Worm (Caenorhabditis elegans): ENCODE results near the gene K09E9.7.

Gene K09E9.7

ce11 chrX:15666169-15666811, 25.6 kb downstream of the K09E9.7 start, which contains the start of gene pcdr-1:
Gene pcdr-1 (plus strand): TSS chrX:15666761.
- peak; percentile 7 for TF ChIP-seq ref-2 (tag; optimal IDR thresholded peaks at IDR 0.05)
- TF ChIP-seq tbx-2 (tag; optimal IDR thresholded peaks at IDR 0.05) = no peak
- TF ChIP-seq unc-42 (tag; optimal IDR thresholded peaks at IDR 0.05) = peak; percentile 24
- TF ChIP-seq ceh-31 (tag; optimal IDR thresholded peaks at IDR 0.05) = peak; percentile 17

ce11 chrX:15668053-15668599, 27.4 kb downstream of the K09E9.7 start:
- TF ChIP-seq nfya-1 (tag; optimal IDR thresholded peaks at IDR 0.05) (no peak), dmd-4 (tag; optimal IDR thresholded peaks at IDR 0.05; ENCODE audit: borderline replicate concordance) (no peak), ceh-31 (tag; optimal IDR thresholded peaks at IDR 0.05) (no peak), pat-9 (tag; optimal IDR thresholded peaks at IDR 0.05) (peak; percentile 4), elt-4 (tag; optimal IDR thresholded peaks at IDR 0.05) (no peak), ceh-19 (GFP tag; optimal IDR thresholded peaks at IDR 0.05) (no peak), gmeb-2 (tag; optimal IDR thresholded peaks at IDR 0.05) (peak; percentile 36), ceh-24 (tag; optimal IDR thresholded peaks at IDR 0.05) (no peak), K09A11.1 (tag; optimal IDR thresholded peaks at IDR 0.05; ENCODE audit: insufficient read depth) (no peak), ceh-22 (tag; optimal IDR thresholded peaks at IDR 0.05) (no peak), sdc-2 (tag; optimal IDR thresholded peaks at IDR 0.05) (no peak), hlh-8 (tag; optimal IDR thresholded peaks at IDR 0.05) (no peak), zip-5 (tag; optimal IDR thresholded peaks at IDR 0.05) (no peak), sox-4 (tag; optimal IDR thresholded peaks at IDR 0.05) (no peak), ztf-16 (tag; optimal IDR thresholded peaks at IDR 0.05) (no peak), elt-2 (tag; optimal IDR thresholded peaks at IDR 0.05) (no peak), T23F11.4 (GFP tag; optimal IDR thresholded peaks at IDR 0.05) (no peak), ets-4 (tag; optimal IDR thresholded peaks at IDR 0.05) (no peak), ceh-14 (tag; optimal IDR thresholded peaks at IDR 0.05) (no peak), ceh-6 (GFP tag; optimal IDR thresholded peaks at IDR 0.05) (peak; percentile 37)

- no peak for TF ChIP-seq T23F11.4 (GFP tag; optimal IDR thresholded peaks at IDR 0.05)
- no peak for TF ChIP-seq K09A11.1 (tag; optimal IDR thresholded peaks at IDR 0.05; ENCODE audit: insufficient read depth)
- no peak for TF ChIP-seq pha-4 (tag; optimal IDR thresholded peaks at IDR 0.05)
- TF ChIP-seq sox-4 (tag; optimal IDR thresholded peaks at IDR 0.05) = no peak
- TF ChIP-seq ahr-1 (tag; optimal IDR thresholded peaks at IDR 0.05) = no peak
- no peak for TF ChIP-seq dve-1 (tag; optimal IDR thresholded peaks at IDR 0.05)
- TF ChIP-seq zip-5 (tag; optimal IDR thresholded peaks at IDR 0.05) = no peak
- no peak for TF ChIP-seq sdc-2 (tag; optimal IDR thresholded peaks at IDR 0.05)
- TF ChIP-seq hlh-8 (tag; optimal IDR thresholded peaks at IDR 0.05) = no peak
- TF ChIP-seq Y22D7AL.16 (tag; optimal IDR thresholded peaks at IDR 0.05) = no peak
- TF ChIP-seq tbx-2 (tag; optimal IDR thresholded peaks at IDR 0.05) = no peak
- no peak for TF ChIP-seq C38D4.7 (GFP tag; optimal IDR thresholded peaks at IDR 0.05)
- no peak for TF ChIP-seq tbx-7 (tag; optimal IDR thresholded peaks at IDR 0.05)
Observed at ce11 chrX:15668695-15669094, 28.0 kb downstream of the K09E9.7 start.

ce11 chrX:15675622-15676021, 34.9 kb downstream of the K09E9.7 start, which contains the start of gene F59D12.2:
Gene F59D12.2 (minus strand): TSS chrX:15675722.
- TF ChIP-seq ets-4 (tag; optimal IDR thresholded peaks at IDR 0.05) = no peak
- no peak for TF ChIP-seq ceh-45 (GFP tag; IDR thresholded peaks at IDR 0.05)
- no peak for TF ChIP-seq mec-3 (tag; optimal IDR thresholded peaks at IDR 0.05; ENCODE audit: borderline replicate concordance)
- TF ChIP-seq C38D4.7 (GFP tag; optimal IDR thresholded peaks at IDR 0.05) = no peak
- TF ChIP-seq ceh-24 (tag; optimal IDR thresholded peaks at IDR 0.05) = no peak
- TF ChIP-seq unc-3 (GFP tag; conservative IDR thresholded peaks at IDR 0.05) = no peak
- no peak for TF ChIP-seq unc-3 (tag; optimal IDR thresholded peaks at IDR 0.05)
- TF ChIP-seq rnt-1 (tag; optimal IDR thresholded peaks at IDR 0.05) = no peak
- no peak for TF ChIP-seq dmd-4 (tag; optimal IDR thresholded peaks at IDR 0.05; ENCODE audit: borderline replicate concordance)
- TF ChIP-seq K09A11.1 (tag; optimal IDR thresholded peaks at IDR 0.05; ENCODE audit: insufficient read depth) = no peak
- no peak for TF ChIP-seq ceh-48 (tag; optimal IDR thresholded peaks at IDR 0.05)
- no peak for TF ChIP-seq nhr-232 (tag; optimal IDR thresholded peaks at IDR 0.05)

Data from whole organism, late embryonic.